Fruit fly (Drosophila melanogaster) whole organism, embryonic: ENCODE results near the gene MBD-R2.
A peak's percentile ranks its signal among the peaks of the same experiment; 100 is the strongest.

Experiments
- Atf-2 ChIP-seq: fragments of 200-800 bp; sonication (Bioruptor generic); optimal IDR thresholded peaks from 2 replicates; lab custom pipeline; 2016; ENCODE audit warnings: missing biosample characterization, missing genetic modification characterization
- Atf6 ChIP-seq: fragments of 200-800 bp; sonication (Bioruptor generic); IDR thresholded peaks from 2 replicates; pipeline ENCODE4 v1.3.6; 2022; ENCODE audit warnings: missing biosample characterization, missing genetic modification characterization
- C15 ChIP-seq: fragments of 200-800 bp; sonication (Bioruptor generic); IDR thresholded peaks from 3 replicates; pipeline ENCODE4 v1.3.6; 2022; ENCODE audit warnings: missing biosample characterization, missing genetic modification characterization
- CG10431 ChIP-seq: fragments of 200-800 bp; sonication (Bioruptor generic); optimal IDR thresholded peaks from 3 replicates; lab custom pipeline; 2018; ENCODE audit warnings: missing biosample characterization, mild to moderate bottlenecking, missing genetic modification characterization
- CG11085 ChIP-seq: fragments of 200-800 bp; sonication (Bioruptor generic); IDR thresholded peaks from 2 replicates; pipeline ENCODE4 v1.3.6; 2022; ENCODE audit warnings: missing biosample characterization, missing genetic modification characterization
- CG12236 ChIP-seq: fragments of 200-800 bp; sonication (Bioruptor generic); optimal IDR thresholded peaks from 2 replicates; lab custom pipeline; 2016; ENCODE audit warnings: missing biosample characterization, missing genetic modification characterization
- CG13775 ChIP-seq: fragments of 200-800 bp; sonication (Bioruptor generic); optimal IDR thresholded peaks from 3 replicates; lab custom pipeline; 2017; ENCODE audit warnings: missing biosample characterization, mild to moderate bottlenecking, missing genetic modification characterization
- CG14965 ChIP-seq: fragments of 200-800 bp; sonication (Bioruptor generic); optimal IDR thresholded peaks from 2 replicates; lab custom pipeline; 2016; ENCODE audit warnings: missing biosample characterization, missing genetic modification characterization, borderline replicate concordance
- CG1647 ChIP-seq: fragments of 200-800 bp; sonication (Bioruptor generic); optimal IDR thresholded peaks from 3 replicates; lab custom pipeline; 2016; ENCODE audit warnings: missing biosample characterization, missing genetic modification characterization
- CG17385 ChIP-seq: fragments of 200-800 bp; sonication (Bioruptor generic); optimal IDR thresholded peaks from 3 replicates; lab custom pipeline; 2018; ENCODE audit warnings: missing biosample characterization, mild to moderate bottlenecking, missing genetic modification characterization
- CG17802 ChIP-seq: fragments of 200-800 bp; sonication (Bioruptor generic); optimal IDR thresholded peaks from 2 replicates; lab custom pipeline; 2018; ENCODE audit warnings: missing biosample characterization, mild to moderate bottlenecking, missing genetic modification characterization, moderate library complexity
- CG2116 ChIP-seq: fragments of 200-800 bp; sonication (Bioruptor generic); optimal IDR thresholded peaks from 3 replicates; lab custom pipeline; 2018; ENCODE audit warnings: missing biosample characterization, mild to moderate bottlenecking, missing genetic modification characterization
- CG2120 ChIP-seq: fragments of 200-800 bp; sonication (Bioruptor generic); optimal IDR thresholded peaks from 3 replicates; lab custom pipeline; 2016; ENCODE audit warnings: missing biosample characterization, missing genetic modification characterization
- CG33557 ChIP-seq: fragments of 200-800 bp; sonication (Bioruptor generic); optimal IDR thresholded peaks from 2 replicates; lab custom pipeline; 2019; ENCODE audit warnings: missing biosample characterization, mild to moderate bottlenecking, missing genetic modification characterization, moderate library complexity
- CG3407 ChIP-seq: fragments of 200-800 bp; sonication (Bioruptor generic); optimal IDR thresholded peaks from 2 replicates; lab custom pipeline; 2018; ENCODE audit warnings: missing biosample characterization, mild to moderate bottlenecking, missing genetic modification characterization
- CG4328 ChIP-seq: fragments of 200-800 bp; sonication (Bioruptor generic); optimal IDR thresholded peaks from 3 replicates; lab custom pipeline; 2017; ENCODE audit warnings: missing biosample characterization, missing genetic modification reagents, missing genetic modification characterization
- CG6791 ChIP-seq: fragments of 200-800 bp; sonication (Bioruptor generic); IDR thresholded peaks from 3 replicates; pipeline ENCODE4 v1.3.6; 2022; ENCODE audit warnings: missing biosample characterization, missing genetic modification characterization; ENCODE audit not compliant: partially characterized antibody
- CG6813 ChIP-seq: fragments of 200-800 bp; sonication (Bioruptor generic); optimal IDR thresholded peaks from 2 replicates; lab custom pipeline; 2017; ENCODE audit warnings: missing biosample characterization, missing genetic modification characterization, mild to moderate bottlenecking, moderate library complexity, missing genetic modification reagents
- CG8924 ChIP-seq: fragments of 200-800 bp; optimal IDR thresholded peaks from 3 replicates; lab custom pipeline; 2019; ENCODE audit warnings: missing biosample characterization, mild to moderate bottlenecking, missing genetic modification characterization, moderate library complexity
- CG9215 ChIP-seq: fragments of 200-800 bp; sonication (Bioruptor generic); IDR thresholded peaks from 2 replicates; pipeline ENCODE4 v1.3.6; 2022; ENCODE audit warnings: missing biosample characterization, missing genetic modification characterization
- Chrac-16 ChIP-seq: fragments of 200-800 bp; sonication (Bioruptor generic); optimal IDR thresholded peaks from 3 replicates; lab custom pipeline; 2016; ENCODE audit warnings: missing biosample characterization, missing genetic modification characterization
- Dip2 ChIP-seq: fragments of 200-800 bp; sonication (Bioruptor generic); IDR thresholded peaks from 2 replicates; pipeline ENCODE4 v1.3.6; 2022; ENCODE audit warnings: missing biosample characterization, missing genetic modification characterization
- Dip3 ChIP-seq: fragments of 200-800 bp; sonication (Bioruptor generic); optimal IDR thresholded peaks from 3 replicates; lab custom pipeline; 2016; ENCODE audit warnings: missing biosample characterization, missing genetic modification characterization
- Eip74EF ChIP-seq, 2 experiments: fragments of 200-800 bp in 1 of 2; fragments of >200 bp in 1 of 2; sonication (Bioruptor generic) in 1 of 2; optimal IDR thresholded peaks; 2 replicates each; lab custom pipeline; 2017 to 2019; ENCODE audit warnings: missing biosample characterization in 2 of 2, missing genetic modification characterization in 2 of 2, mild to moderate bottlenecking in 1 of 2, moderate library complexity in 1 of 2
- Elba2 ChIP-seq: fragments of 200-800 bp; sonication (Bioruptor generic); optimal IDR thresholded peaks from 3 replicates; lab custom pipeline; 2016; ENCODE audit warnings: missing biosample characterization, missing genetic modification characterization
- Hsf ChIP-seq: fragments of 200-800 bp; sonication (Bioruptor generic); optimal IDR thresholded peaks from 3 replicates; lab custom pipeline; 2016; ENCODE audit warnings: missing biosample characterization, missing genetic modification characterization
- Lim3 ChIP-seq: fragments of 200-800 bp; sonication (Bioruptor generic); IDR thresholded peaks from 2 replicates; pipeline ENCODE4 v1.3.6; 2022; ENCODE audit warnings: missing biosample characterization, missing genetic modification characterization
- MESR4 ChIP-seq: fragments of 200-800 bp; sonication (Bioruptor generic); optimal IDR thresholded peaks from 2 replicates; lab custom pipeline; 2018; ENCODE audit warnings: missing biosample characterization, mild to moderate bottlenecking, missing genetic modification characterization, moderate library complexity
- Max ChIP-seq: fragments of 200-800 bp; sonication (Bioruptor generic); optimal IDR thresholded peaks from 2 replicates; lab custom pipeline; 2016; ENCODE audit warnings: missing biosample characterization, mild to moderate bottlenecking, missing genetic modification characterization
- Opbp ChIP-seq: fragments of 200-800 bp; sonication (Bioruptor generic); IDR thresholded peaks from 3 replicates; pipeline ENCODE4 v1.3.6; 2022; ENCODE audit warnings: missing biosample characterization, missing genetic modification characterization; ENCODE audit not compliant: partially characterized antibody
- Poxn ChIP-seq: fragments of 200-800 bp; sonication (Bioruptor generic); IDR thresholded peaks from 2 replicates; pipeline ENCODE4 v1.3.6; 2022; ENCODE audit warnings: missing biosample characterization, missing genetic modification characterization
- Ravus ChIP-seq: fragments of 200-800 bp; sonication (Bioruptor generic); IDR thresholded peaks from 2 replicates; pipeline ENCODE4 v1.3.6; 2022; ENCODE audit warnings: missing biosample characterization, missing genetic modification characterization
- Rx ChIP-seq: fragments of 200-800 bp; sonication (Bioruptor generic); IDR thresholded peaks from 2 replicates; pipeline ENCODE4 v1.3.6; 2022; ENCODE audit warnings: missing biosample characterization, missing genetic modification characterization
- Sox100B ChIP-seq: fragments of 200-800 bp; sonication (Bioruptor generic); optimal IDR thresholded peaks from 3 replicates; lab custom pipeline; 2018; ENCODE audit warnings: missing biosample characterization, mild to moderate bottlenecking, missing genetic modification characterization
- Vsx1 ChIP-seq: fragments of 200-800 bp; sonication (Bioruptor generic); optimal IDR thresholded peaks from 2 replicates; lab custom pipeline; 2017; ENCODE audit warnings: missing biosample characterization, mild to moderate bottlenecking, missing genetic modification characterization, missing genetic modification reagents
- ac ChIP-seq: fragments of 200-800 bp; sonication (Bioruptor generic); optimal IDR thresholded peaks from 3 replicates; lab custom pipeline; 2017; ENCODE audit warnings: missing biosample characterization, mild to moderate bottlenecking, missing genetic modification characterization
- amos ChIP-seq: fragments of 200-800 bp; sonication (Bioruptor generic); IDR thresholded peaks from 2 replicates; pipeline ENCODE4 v1.3.6; 2022; ENCODE audit warnings: missing biosample characterization, missing genetic modification characterization; ENCODE audit not compliant: partially characterized antibody
- bab2 ChIP-seq: fragments of 200-800 bp; sonication (Bioruptor generic); optimal IDR thresholded peaks from 2 replicates; lab custom pipeline; 2016; ENCODE audit warnings: missing biosample characterization, missing genetic modification characterization
- bowl ChIP-seq: fragments of 200-800 bp; sonication (Bioruptor generic); IDR thresholded peaks from 2 replicates; pipeline ENCODE4 v1.3.6; 2022; ENCODE audit warnings: missing biosample characterization, missing genetic modification characterization
- corto ChIP-seq: fragments of 200-800 bp; sonication (Bioruptor generic); optimal IDR thresholded peaks from 2 replicates; lab custom pipeline; 2016; ENCODE audit warnings: missing biosample characterization, mild to moderate bottlenecking, missing genetic modification characterization, moderate library complexity
- esg ChIP-seq: fragments of 200-800 bp; sonication (Bioruptor generic); conservative IDR thresholded peaks from 2 replicates; pipeline ENCODE4 v1.3.6; 2022; ENCODE audit warnings: missing biosample characterization, missing genetic modification characterization
- mam ChIP-seq: fragments of 200-800 bp; sonication (Bioruptor generic); optimal IDR thresholded peaks from 3 replicates; lab custom pipeline; 2016; ENCODE audit warnings: missing biosample characterization, missing genetic modification characterization
- mld ChIP-seq: fragments of 200-800 bp; sonication (Bioruptor generic); IDR thresholded peaks from 3 replicates; pipeline ENCODE4 v1.3.6; 2022; ENCODE audit warnings: missing biosample characterization, missing genetic modification characterization; ENCODE audit not compliant: partially characterized antibody
- org-1 ChIP-seq: fragments of 200-800 bp; sonication (Bioruptor generic); optimal IDR thresholded peaks from 2 replicates; lab custom pipeline; 2017; ENCODE audit warnings: missing biosample characterization, missing genetic modification characterization
- pita ChIP-seq: fragments of 200-800 bp; sonication (Bioruptor generic); optimal IDR thresholded peaks from 2 replicates; lab custom pipeline; 2017; ENCODE audit warnings: missing biosample characterization, mild to moderate bottlenecking, missing genetic modification characterization
- prd ChIP-seq, 3 experiments: fragments of >200 bp in 2 of 3; fragments of 200-800 bp in 1 of 3; sonication (Bioruptor generic) in 1 of 3; optimal IDR thresholded peaks in 2 of 3; IDR thresholded peaks in 1 of 3; 2 replicates in 2 of 3; 3 replicates in 1 of 3; pipeline versions ENCODE4 v1.3.6 to Lab custom; 2017 to 2022; ENCODE audit warnings: missing biosample characterization in 1 of 3, missing genetic modification characterization in 1 of 3
- slp2 ChIP-seq: fragments of 200-800 bp; sonication (Bioruptor generic); optimal IDR thresholded peaks from 2 replicates; lab custom pipeline; 2016; ENCODE audit warnings: missing biosample characterization, missing genetic modification characterization
- so ChIP-seq: fragments of 200-800 bp; sonication (Bioruptor generic); IDR thresholded peaks from 3 replicates; pipeline ENCODE4 v1.3.6; 2022; ENCODE audit warnings: missing biosample characterization, missing genetic modification characterization
- sr ChIP-seq: fragments of 200-800 bp; sonication (Bioruptor generic); IDR thresholded peaks from 3 replicates; pipeline ENCODE4 v1.3.6; 2022; ENCODE audit warnings: missing biosample characterization, missing genetic modification characterization
- tio ChIP-seq: fragments of 200-800 bp; sonication (Bioruptor generic); optimal IDR thresholded peaks from 2 replicates; lab custom pipeline; 2017; ENCODE audit warnings: missing biosample characterization, missing genetic modification characterization, inconsistent platforms

Gene MBD-R2

DNA sequence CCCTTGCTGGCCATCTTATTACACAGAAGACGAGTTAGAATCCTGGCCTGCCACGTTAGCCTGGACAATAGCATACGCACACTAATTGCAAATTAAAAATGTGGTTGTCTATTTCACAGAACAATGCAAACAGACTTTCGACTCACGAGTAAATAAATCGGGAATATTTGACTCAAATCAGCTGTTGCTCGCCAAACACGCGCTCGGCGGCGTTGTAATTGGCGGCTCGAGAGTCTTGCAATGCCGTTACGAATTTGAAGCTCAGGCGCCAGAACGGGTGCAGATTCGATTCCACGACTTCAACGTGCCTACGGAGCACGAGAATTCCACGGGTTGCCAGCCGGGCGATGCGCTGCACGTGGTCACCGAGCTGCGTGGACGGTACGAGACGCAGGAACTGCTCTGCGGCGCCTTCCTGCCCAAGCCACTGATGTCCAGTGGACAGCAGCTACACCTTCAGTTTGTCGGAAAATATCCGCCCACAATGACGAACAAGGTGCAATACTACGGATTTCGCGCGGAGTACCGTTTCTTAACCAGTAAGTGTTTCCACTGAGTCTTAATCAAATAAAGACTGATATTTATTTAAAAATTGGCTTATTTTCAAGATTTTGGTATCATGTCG is 45.7 kb upstream of the MBD-R2 start, which contains the start of gene DNAlig3 (continued):
- TF ChIP-seq Dip2 (GFP tag; lab: Robert Waterston, UW) = no peak
- no peak for TF ChIP-seq CG11085 (GFP tag; lab: Robert Waterston, UW)
- TF ChIP-seq CG9215 (GFP tag; lab: Robert Waterston, UW) = no peak
- no peak for TF ChIP-seq Lim3
- no peak for TF ChIP-seq CG12236 (GFP tag; lab: Kevin White, UChicago)
- TF ChIP-seq ac (GFP tag; lab: Kevin White, UChicago) = no peak
- no peak for TF ChIP-seq Poxn
- no peak for TF ChIP-seq Rx (GFP tag; lab: Robert Waterston, UW)
- TF ChIP-seq org-1 (GFP tag; lab: Kevin White, UChicago) = no peak
- TF ChIP-seq CG17385 (GFP tag; lab: Kevin White, UChicago) = no peak
- TF ChIP-seq esg (GFP tag; lab: Robert Waterston, UW) = no peak
- no peak for TF ChIP-seq CG4328 (GFP tag; lab: Kevin White, UChicago)
- no peak for TF ChIP-seq so
- no peak for TF ChIP-seq Ravus
- TF ChIP-seq Opbp (GFP tag; lab: Robert Waterston, UW) = no peak
- peak; percentile 32 for TF ChIP-seq CG2116
- TF ChIP-seq CG6813 (GFP tag; lab: Kevin White, UChicago) = no peak
- peak; percentile 23 for TF ChIP-seq MESR4 (GFP tag; lab: Kevin White, UChicago)
- TF ChIP-seq CG1647 = no peak
- TF ChIP-seq amos = peak; percentile 52; the same call in 1 of the 2 replicates
- no peak for TF ChIP-seq mld (GFP tag; lab: Robert Waterston, UW)
- no peak for TF ChIP-seq CG6791 (GFP tag; lab: Robert Waterston, UW)
- no peak for TF ChIP-seq C15 (GFP tag; lab: Robert Waterston, UW)
- TF ChIP-seq tio (GFP tag; lab: Kevin White, UChicago) = no peak
- no peak for TF ChIP-seq Eip74EF (GFP tag; optimal IDR thresholded peaks at IDR 0.05; lab: Kevin White, UChicago)
- no peak for TF ChIP-seq slp2 (GFP tag; lab: Kevin White, UChicago)
- TF ChIP-seq Atf6 (GFP tag; lab: Robert Waterston, UW) = no peak
- TF ChIP-seq CG13775 = no peak
- TF ChIP-seq CG33557 (GFP tag; lab: Kevin White, UChicago) = no peak
- TF ChIP-seq mam (GFP tag; lab: Kevin White, UChicago) = no peak
- TF ChIP-seq CG3407 (GFP tag; lab: Kevin White, UChicago) = no peak
- no peak for TF ChIP-seq CG10431
- TF ChIP-seq Dip3 (GFP tag; lab: Kevin White, UChicago) = no peak
- TF ChIP-seq Elba2 = no peak
- TF ChIP-seq Sox100B (GFP tag; lab: Kevin White, UChicago) = no peak
- TF ChIP-seq prd (optimal IDR thresholded peaks at IDR 0.05; lab: Kevin White, UChicago) = no peak
- no peak for TF ChIP-seq prd (GFP tag; IDR thresholded peaks at IDR 0.05; lab: Robert Waterston, UW)
- TF ChIP-seq pita = no peak
- no peak for TF ChIP-seq bowl (GFP tag; lab: Robert Waterston, UW)
- TF ChIP-seq bab2 (GFP tag; lab: Kevin White, UChicago) = no peak
- no peak for TF ChIP-seq CG8924 (tag; lab: Kevin White, UChicago)
- no peak for TF ChIP-seq Hsf (GFP tag; lab: Kevin White, UChicago)
- TF ChIP-seq CG2120 (GFP tag; lab: Kevin White, UChicago) = no peak
- TF ChIP-seq sr (GFP tag; lab: Robert Waterston, UW) = no peak
- TF ChIP-seq Atf-2 (GFP tag; lab: Kevin White, UChicago) = no peak
- no peak for TF ChIP-seq corto (GFP tag; lab: Kevin White, UChicago)
- no peak for TF ChIP-seq Max (GFP tag; lab: Kevin White, UChicago)
- TF ChIP-seq CG17802 (tag; lab: Kevin White, UChicago) = no peak
- TF ChIP-seq Vsx1 (GFP tag; lab: Kevin White, UChicago) = no peak
- TF ChIP-seq Chrac-16 (GFP tag; lab: Kevin White, UChicago) = no peak
- TF ChIP-seq CG14965 (GFP tag; lab: Kevin White, UChicago) = no peak
